Worm (Caenorhabditis elegans): ENCODE results near the gene F16B12.1.

- TF ChIP-seq W03F9.2 (tag; optimal IDR thresholded peaks at IDR 0.05) (peak; percentile 18), him-1 (tag; optimal IDR thresholded peaks at IDR 0.05) (no peak), dao-5 (tag; optimal IDR thresholded peaks at IDR 0.05) (no peak)
These were observed 14.4 kb upstream of the F16B12.1 start, which contains the start of gene C33G3.4 for ce11 chrX:14070950-14071349.
